Worm (Caenorhabditis elegans) whole organism, L1 larva: Measurements from ENCODE around the gene Y32F6B.9.
A peak's percentile ranks its signal among the peaks of the same experiment; 100 is the strongest.

Source experiments
- C04F5.9 ChIP-seq: sonication (generic microtip); optimal IDR thresholded peaks from 2 replicates; lab custom pipeline; 2016; ENCODE audit warnings: missing genetic modification characterization, missing compliant biosample characterization
- C16A3.4 ChIP-seq: fragments of 150-350 bp; optimal IDR thresholded peaks from 2 replicates; lab custom pipeline; 2014; ENCODE audit warnings: missing biosample characterization, missing genetic modification characterization
- C34B4.2 ChIP-seq: sonication (generic microtip); optimal IDR thresholded peaks from 2 replicates; lab custom pipeline; 2017; ENCODE audit warnings: mild to moderate bottlenecking, missing genetic modification characterization, missing compliant biosample characterization
- Y116A8C.19 ChIP-seq: sonication (generic microtip); optimal IDR thresholded peaks from 2 replicates; lab custom pipeline; 2016; ENCODE audit warnings: missing compliant biosample characterization, missing genetic modification characterization, borderline replicate concordance
- aha-1 ChIP-seq: fragments of 150-350 bp; optimal IDR thresholded peaks from 2 replicates; lab custom pipeline; 2014; ENCODE audit warnings: missing biosample characterization, missing genetic modification characterization
- ama-1 ChIP-seq: fragments of 150-350 bp; optimal IDR thresholded peaks from 2 replicates; lab custom pipeline; 2014
- blmp-1 ChIP-seq: fragments of 150-350 bp; optimal IDR thresholded peaks from 2 replicates; lab custom pipeline; 2014; ENCODE audit warnings: missing biosample characterization, missing genetic modification characterization
- ceh-82 ChIP-seq, 3 experiments: fragments of 150-350 bp in 1 of 3; sonication (generic microtip) in 2 of 3; optimal IDR thresholded peaks; 2 replicates each; lab custom pipeline; 2014 to 2017; ENCODE audit warnings: missing biosample characterization in 3 of 3, missing genetic modification characterization in 3 of 3
- ceh-90 ChIP-seq: sonication (generic microtip); optimal IDR thresholded peaks from 2 replicates; lab custom pipeline; 2016; ENCODE audit warnings: missing genetic modification characterization, missing compliant biosample characterization
- ces-1 ChIP-seq: fragments of 150-350 bp; optimal IDR thresholded peaks from 2 replicates; lab custom pipeline; 2014; ENCODE audit warnings: missing biosample characterization, missing genetic modification reagents, missing genetic modification characterization
- dsc-1 ChIP-seq: sonication (generic microtip); optimal IDR thresholded peaks from 2 replicates; lab custom pipeline; 2016; ENCODE audit warnings: mild to moderate bottlenecking, missing genetic modification characterization, missing compliant biosample characterization
- elt-2 ChIP-seq: sonication (generic microtip); optimal IDR thresholded peaks from 2 replicates; lab custom pipeline; 2016; ENCODE audit warnings: missing genetic modification characterization, mild to moderate bottlenecking, inconsistent platforms, missing compliant biosample characterization, missing genetic modification reagents
- fkh-4 ChIP-seq: sonication (generic microtip); optimal IDR thresholded peaks from 2 replicates; lab custom pipeline; 2016; ENCODE audit warnings: missing compliant biosample characterization, missing genetic modification characterization, borderline replicate concordance
- fos-1 ChIP-seq: fragments of 150-350 bp; optimal IDR thresholded peaks from 2 replicates; lab custom pipeline; 2014; ENCODE audit warnings: missing biosample characterization, missing genetic modification characterization
- grh-1 ChIP-seq: fragments of 200-800 bp; sonication (Bioruptor generic); IDR thresholded peaks from 2 replicates; pipeline ENCODE4 v1.3.6; 2022; ENCODE audit warnings: missing genetic modification reagents, missing genetic modification characterization, missing compliant biosample characterization
- hlh-17 ChIP-seq: fragments of 200-800 bp; sonication (Bioruptor generic); optimal IDR thresholded peaks from 2 replicates; lab custom pipeline; 2018; ENCODE audit warnings: missing genetic modification characterization, mild to moderate bottlenecking, missing compliant biosample characterization, moderate library complexity, borderline replicate concordance
- hlh-4 ChIP-seq: sonication (generic microtip); optimal IDR thresholded peaks from 2 replicates; lab custom pipeline; 2016; ENCODE audit warnings: mild to moderate bottlenecking, missing genetic modification characterization, missing compliant biosample characterization
- hpl-2 ChIP-seq: fragments of 150-350 bp; optimal IDR thresholded peaks from 2 replicates; lab custom pipeline; 2014; ENCODE audit warnings: missing biosample characterization, missing genetic modification reagents, missing genetic modification characterization
- irx-1 ChIP-seq: sonication (generic microtip); optimal IDR thresholded peaks from 2 replicates; lab custom pipeline; 2016; ENCODE audit warnings: missing genetic modification characterization, missing compliant biosample characterization
- isw-1 ChIP-seq: fragments of 200-800 bp; sonication (Bioruptor generic); IDR thresholded peaks from 2 replicates; pipeline ENCODE4 v1.3.6; 2022; ENCODE audit warnings: missing genetic modification characterization, missing compliant biosample characterization
- lin-14 ChIP-seq: fragments of 200-800 bp; sonication (Bioruptor generic); optimal IDR thresholded peaks from 2 replicates; lab custom pipeline; 2018; ENCODE audit warnings: mild to moderate bottlenecking, missing genetic modification characterization, moderate library complexity, missing compliant biosample characterization
- lin-15B ChIP-seq: fragments of 150-350 bp; sonication (generic microtip); optimal IDR thresholded peaks from 3 replicates; lab custom pipeline; 2014; ENCODE audit warnings: missing biosample characterization, missing genetic modification characterization
- lin-39 ChIP-seq: fragments of 150-350 bp; optimal IDR thresholded peaks from 2 replicates; lab custom pipeline; 2014; ENCODE audit warnings: missing biosample characterization, missing genetic modification reagents, missing genetic modification characterization
- lsy-2 ChIP-seq, 2 experiments: fragments of 150-350 bp; optimal IDR thresholded peaks; 2 replicates each; lab custom pipeline; 2014; ENCODE audit warnings: missing biosample characterization in 2 of 2, missing genetic modification characterization in 2 of 2
- mab-9 ChIP-seq: fragments of 200-800 bp; sonication (Bioruptor generic); IDR thresholded peaks from 2 replicates; pipeline ENCODE4 v1.3.6; 2022; ENCODE audit warnings: missing genetic modification reagents, missing genetic modification characterization, missing compliant biosample characterization
- mdl-1 ChIP-seq, 2 experiments: fragments of 150-350 bp; optimal IDR thresholded peaks; 2 replicates each; lab custom pipeline; 2014 to 2017; ENCODE audit warnings: missing biosample characterization in 2 of 2, missing genetic modification characterization in 2 of 2, inconsistent platforms in 1 of 2
- mef-2 ChIP-seq: fragments of 150-350 bp; optimal IDR thresholded peaks from 2 replicates; lab custom pipeline; 2014; ENCODE audit warnings: missing biosample characterization, missing genetic modification characterization
- mep-1 ChIP-seq: fragments of 150-350 bp; optimal IDR thresholded peaks from 2 replicates; lab custom pipeline; 2014; ENCODE audit warnings: missing biosample characterization, missing genetic modification characterization
- nhr-12 ChIP-seq: sonication (generic microtip); optimal IDR thresholded peaks from 2 replicates; lab custom pipeline; 2017; ENCODE audit warnings: missing biosample characterization, missing genetic modification characterization
- nhr-19 ChIP-seq: fragments of 200-800 bp; sonication (Bioruptor generic); conservative IDR thresholded peaks from 2 replicates; pipeline ENCODE4 v1.3.6; 2022; ENCODE audit warnings: missing genetic modification characterization, missing compliant biosample characterization
- nhr-28 ChIP-seq: fragments of 150-350 bp; optimal IDR thresholded peaks from 2 replicates; lab custom pipeline; 2014; ENCODE audit warnings: missing biosample characterization, missing genetic modification characterization
- nhr-71 ChIP-seq: sonication (generic microtip); optimal IDR thresholded peaks from 2 replicates; lab custom pipeline; 2016; ENCODE audit warnings: mild to moderate bottlenecking, missing genetic modification characterization, moderate library complexity, missing compliant biosample characterization
- nhr-85 ChIP-seq: sonication (generic microtip); peaks from one replicate; lab custom pipeline; 2016; ENCODE audit warnings: missing genetic modification characterization, inconsistent platforms, missing compliant biosample characterization
- nhr-90 ChIP-seq: sonication (generic microtip); optimal IDR thresholded peaks from 2 replicates; lab custom pipeline; 2016; ENCODE audit warnings: mild to moderate bottlenecking, missing genetic modification characterization, missing compliant biosample characterization; ENCODE audit not compliant: poor library complexity
- pag-3 ChIP-seq: sonication (generic microtip); optimal IDR thresholded peaks from 2 replicates; lab custom pipeline; 2017; ENCODE audit warnings: missing genetic modification characterization, mild to moderate bottlenecking, missing compliant biosample characterization, antibody characterized with exemption, borderline replicate concordance; ENCODE audit not compliant: insufficient read depth
- skn-1 ChIP-seq: fragments of 150-350 bp; optimal IDR thresholded peaks from 2 replicates; lab custom pipeline; 2014; ENCODE audit warnings: missing biosample characterization, missing genetic modification characterization
- snpc-4 ChIP-seq: fragments of 150-350 bp; optimal IDR thresholded peaks from 2 replicates; lab custom pipeline; 2014; ENCODE audit warnings: missing biosample characterization, missing genetic modification characterization
- snu-23 ChIP-seq: sonication (generic microtip); optimal IDR thresholded peaks from 2 replicates; lab custom pipeline; 2016; ENCODE audit warnings: missing genetic modification characterization, missing compliant biosample characterization
- swsn-7 ChIP-seq: sonication (generic microtip); optimal IDR thresholded peaks from 2 replicates; lab custom pipeline; 2016; ENCODE audit warnings: missing genetic modification characterization, missing compliant biosample characterization
- tbx-2 ChIP-seq: sonication (generic microtip); optimal IDR thresholded peaks from 2 replicates; lab custom pipeline; 2016; ENCODE audit warnings: missing genetic modification characterization, missing compliant biosample characterization
- tlp-1 ChIP-seq: fragments of 150-350 bp; optimal IDR thresholded peaks from 2 replicates; lab custom pipeline; 2014; ENCODE audit warnings: missing biosample characterization, missing genetic modification characterization
- unc-30 ChIP-seq: sonication (generic microtip); optimal IDR thresholded peaks from 2 replicates; lab custom pipeline; 2017; ENCODE audit warnings: missing biosample characterization, missing genetic modification characterization
- unc-62 ChIP-seq: fragments of 150-350 bp; optimal IDR thresholded peaks from 2 replicates; lab custom pipeline; 2014; ENCODE audit warnings: missing biosample characterization, missing genetic modification reagents, missing genetic modification characterization
- unc-98 ChIP-seq: fragments of 200-800 bp; sonication (Bioruptor generic); IDR thresholded peaks from 2 replicates; pipeline ENCODE4 v1.3.6; 2022; ENCODE audit warnings: missing genetic modification characterization, missing compliant biosample characterization
- vab-15 ChIP-seq: sonication (generic microtip); optimal IDR thresholded peaks from 2 replicates; lab custom pipeline; 2017; ENCODE audit warnings: missing genotype, mild to moderate bottlenecking, missing genetic modification characterization, missing compliant biosample characterization
- ztf-4 ChIP-seq: fragments of 150-350 bp; optimal IDR thresholded peaks from 2 replicates; lab custom pipeline; 2014; ENCODE audit warnings: missing biosample characterization, missing genetic modification characterization

Y32F6B.9 gene

DNA sequence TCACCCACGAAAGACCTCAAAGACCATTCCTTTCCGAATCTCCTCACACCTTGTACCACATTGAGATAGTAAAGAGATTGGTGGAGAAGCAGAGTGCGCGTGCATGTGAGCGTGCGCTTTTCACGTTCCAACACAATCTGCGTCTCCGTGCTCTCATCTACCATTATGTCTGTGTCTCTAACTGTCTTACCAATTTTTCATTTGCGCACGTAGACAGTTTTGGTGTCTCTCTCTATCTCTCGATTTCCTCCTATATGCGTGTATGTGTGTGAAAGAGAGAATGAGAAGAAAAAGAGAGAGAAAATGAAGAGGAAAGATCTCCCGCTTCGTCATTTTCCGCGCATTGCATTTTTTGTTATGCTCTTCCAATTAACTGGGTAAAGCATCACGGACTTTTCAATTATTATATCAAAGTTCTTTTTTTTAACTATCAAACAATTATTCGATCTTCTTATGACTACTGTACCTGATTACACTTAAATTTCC is 11.8 kb upstream of the Y32F6B.9 start (continued):
- TF ChIP-seq nhr-28 (tag; lab: Kevin White, UChicago) (no peak), ces-1 (GFP tag; lab: Kevin White, UChicago) (peak; percentile 26), ama-1 (lab: Kevin White, UChicago) (peak; percentile 76), blmp-1 (tag; lab: Kevin White, UChicago) (peak; percentile 94), pag-3 (tag; lab: Kevin White, UChicago) (no peak), mef-2 (tag; lab: Kevin White, UChicago) (peak; percentile 70), C04F5.9 (tag; lab: Kevin White, UChicago) (peak; percentile 50), Y116A8C.19 (tag; lab: Kevin White, UChicago) (no peak), isw-1 (peak; percentile 76), snu-23 (GFP tag; lab: Kevin White, UChicago) (peak; percentile 98), elt-2 (tag; lab: Kevin White, UChicago) (peak; percentile 69), fos-1 (peak; percentile 95), hpl-2 (peak; percentile 44), hlh-17 (no peak), aha-1 (tag; lab: Kevin White, UChicago) (peak; percentile 100), irx-1 (tag; lab: Kevin White, UChicago) (peak; percentile 84), skn-1 (peak; percentile 77), fkh-4 (tag; lab: Kevin White, UChicago) (no peak), mep-1 (tag; lab: Kevin White, UChicago) (peak; percentile 95), mab-9 (peak; percentile 80), vab-15 (tag; lab: Kevin White, UChicago) (peak; percentile 67), C16A3.4 (peak; percentile 95), hlh-4 (tag; lab: Kevin White, UChicago) (no peak), nhr-71 (tag; lab: Kevin White, UChicago) (peak; percentile 98), tlp-1 (tag; lab: Kevin White, UChicago) (no peak), lin-39 (tag; lab: Kevin White, UChicago) (peak; percentile 55), tbx-2 (peak; percentile 95), unc-98 (GFP tag; lab: Robert Waterston, UW) (no peak; the same call in 1 of the 2 replicates), lin-14 (GFP tag; lab: Kevin White, UChicago) (peak; percentile 100), unc-30 (no peak), dsc-1 (tag; lab: Kevin White, UChicago) (peak; percentile 92), swsn-7 (peak; percentile 95), grh-1 (GFP tag; lab: Robert Waterston, UW) (peak; percentile 74), unc-62 (no peak), lin-15B (tag; lab: Kevin White, UChicago) (peak; percentile 39), nhr-12 (tag; lab: Kevin White, UChicago) (no peak), nhr-90 (peak; percentile 90), ceh-90 (tag; lab: Kevin White, UChicago) (peak; percentile 9), snpc-4 (tag; lab: Kevin White, UChicago) (peak; percentile 60), nhr-85 (tag; lab: Kevin White, UChicago) (peak; percentile 99), C34B4.2 (no peak), lsy-2 (tag; optimal IDR thresholded peaks at IDR 0.05; lab: Kevin White, UChicago) (peak; percentile 85 to 93), ceh-82 (tag; optimal IDR thresholded peaks at IDR 0.05; lab: Kevin White, UChicago) (peak; percentile 93 to 95 (median 94)), mdl-1 (tag; optimal IDR thresholded peaks at IDR 0.05; lab: Kevin White, UChicago) (peak; percentile 90 to 99), ztf-4 (tag; lab: Kevin White, UChicago) (peak; percentile 96), nhr-19 (peak; percentile 93)
